Fruit fly (Drosophila melanogaster): ENCODE measurements around the gene Ugt316A1.

- peak; percentile 33 for TF ChIP-seq CG32121 (GFP tag; IDR thresholded peaks at IDR 0.05)
- peak; percentile 35 for TF ChIP-seq CG8159 (tag; optimal IDR thresholded peaks at IDR 0.05)
- peak; percentile 64 for TF ChIP-seq Snoo (tag; optimal IDR thresholded peaks at IDR 0.05)
- TF ChIP-seq gl (tag; optimal IDR thresholded peaks at IDR 0.05): peak; percentile 5
- peak; percentile 79 for TF ChIP-seq Pif1A (GFP tag; optimal IDR thresholded peaks at IDR 0.05)
- peak; percentile 58 for TF ChIP-seq CG13204 (GFP tag; optimal IDR thresholded peaks at IDR 0.05)
- peak; percentile 63 for TF ChIP-seq CG12605 (GFP tag; IDR thresholded peaks at IDR 0.05)
- peak; percentile 50; the same call in 1 of the 3 replicates for TF ChIP-seq fd96Ca (GFP tag; IDR thresholded peaks at IDR 0.05)
Observed at dm6 chr3L:19062472-19063409, at the start of gene Ugt316A1, which contains the start of gene Sfxn2.
